Worm (Caenorhabditis elegans): ENCODE measurements around the gene F31B12.4.

ce11 chrX:10769959-10770358 is 34.6 kb upstream of the F31B12.4 start:
- TF ChIP-seq unc-62 (GFP tag; optimal IDR thresholded peaks at IDR 0.05) (no peak), nhr-27 (tag; optimal IDR thresholded peaks at IDR 0.05) (no peak), pha-4 (tag; optimal IDR thresholded peaks at IDR 0.05) (no peak), xnd-1 (tag; optimal IDR thresholded peaks at IDR 0.05) (no peak), F55B11.4 (tag; optimal IDR thresholded peaks at IDR 0.05; ENCODE audit: borderline replicate concordance, insufficient read depth) (no peak), lag-1 (GFP tag; IDR thresholded peaks at IDR 0.05) (no peak), attf-6 (GFP tag; IDR thresholded peaks at IDR 0.05) (no peak), dpff-1 (tag; optimal IDR thresholded peaks at IDR 0.05) (no peak), F52B5.7 (tag; optimal IDR thresholded peaks at IDR 0.05) (no peak), ekl-4 (GFP tag; IDR thresholded peaks at IDR 0.05) (no peak), snpc-4 (GFP tag; optimal IDR thresholded peaks at IDR 0.05) (no peak), snpc-4 (tag; optimal IDR thresholded peaks at IDR 0.05) (no peak), zim-3 (tag; optimal IDR thresholded peaks at IDR 0.05) (no peak), nfya-1 (tag; optimal IDR thresholded peaks at IDR 0.05; ENCODE audit: borderline replicate concordance, insufficient read depth) (no peak)
